Fruit fly (Drosophila melanogaster) whole organism, embryonic: ENCODE measurements around the gene CG32829.

Experiments used
- Bgb ChIP-seq: fragments of 200-800 bp; sonication (Bioruptor generic); IDR thresholded peaks from 2 replicates; pipeline ENCODE4 v1.3.6; 2022; ENCODE audit warnings: missing biosample characterization, missing genetic modification characterization; ENCODE audit not compliant: partially characterized antibody
- CG1024 ChIP-seq: fragments of 200-800 bp; sonication (Bioruptor generic); IDR thresholded peaks from 2 replicates; pipeline ENCODE4 v1.3.6; 2022; ENCODE audit warnings: missing biosample characterization, missing genetic modification characterization
- CG11247 ChIP-seq: fragments of 200-800 bp; sonication (Bioruptor generic); IDR thresholded peaks from 2 replicates; pipeline ENCODE4 v1.3.6; 2022; ENCODE audit warnings: missing biosample characterization, missing genetic modification characterization
- CG14014 ChIP-seq: fragments of 200-800 bp; sonication (Bioruptor generic); IDR thresholded peaks from 2 replicates; pipeline ENCODE4 v1.3.6; 2022; ENCODE audit warnings: missing biosample characterization, missing genetic modification characterization
- CG14050 ChIP-seq: fragments of 200-800 bp; sonication (Bioruptor generic); IDR thresholded peaks from 3 replicates; pipeline ENCODE4 v1.3.6; 2022; ENCODE audit warnings: missing biosample characterization, missing genetic modification characterization
- CG14441 ChIP-seq: fragments of 200-800 bp; sonication (Bioruptor generic); IDR thresholded peaks from 2 replicates; pipeline ENCODE4 v1.3.6; 2022; ENCODE audit warnings: missing biosample characterization, missing genetic modification characterization
- CG17359 ChIP-seq: fragments of 200-800 bp; sonication (Bioruptor generic); optimal IDR thresholded peaks from 3 replicates; lab custom pipeline; 2018; ENCODE audit warnings: missing biosample characterization, mild to moderate bottlenecking, missing genetic modification characterization, moderate library complexity
- CG1832 ChIP-seq: fragments of 200-800 bp; sonication (Bioruptor generic); optimal IDR thresholded peaks from 2 replicates; lab custom pipeline; 2017; ENCODE audit warnings: missing biosample characterization, mild to moderate bottlenecking, missing genetic modification characterization, inconsistent platforms
- CG18476 ChIP-seq: fragments of 200-800 bp; sonication (Bioruptor generic); optimal IDR thresholded peaks from 2 replicates; lab custom pipeline; 2016; ENCODE audit warnings: missing biosample characterization, mild to moderate bottlenecking, missing genetic modification characterization
- CG2116 ChIP-seq: fragments of 200-800 bp; sonication (Bioruptor generic); optimal IDR thresholded peaks from 3 replicates; lab custom pipeline; 2018; ENCODE audit warnings: missing biosample characterization, mild to moderate bottlenecking, missing genetic modification characterization
- CG3065 ChIP-seq: fragments of 200-800 bp; sonication (Bioruptor generic); optimal IDR thresholded peaks from 2 replicates; lab custom pipeline; 2016; ENCODE audit warnings: missing biosample characterization, missing genetic modification characterization
- CG31441 ChIP-seq: fragments of 200-800 bp; sonication (Bioruptor generic); IDR thresholded peaks from 2 replicates; pipeline ENCODE4 v1.3.6; 2022; ENCODE audit warnings: missing biosample characterization, missing genetic modification characterization
- CG3407 ChIP-seq: fragments of 200-800 bp; sonication (Bioruptor generic); optimal IDR thresholded peaks from 2 replicates; lab custom pipeline; 2018; ENCODE audit warnings: missing biosample characterization, mild to moderate bottlenecking, missing genetic modification characterization
- CG4404 ChIP-seq: fragments of 200-800 bp; sonication (Bioruptor generic); IDR thresholded peaks from 2 replicates; pipeline ENCODE4 v1.3.6; 2022; ENCODE audit warnings: missing biosample characterization, missing genetic modification characterization
- CG5245 ChIP-seq: fragments of 200-800 bp; sonication (Bioruptor generic); optimal IDR thresholded peaks from 3 replicates; lab custom pipeline; 2016; ENCODE audit warnings: missing biosample characterization, missing genetic modification characterization
- CG5953 ChIP-seq: fragments of 200-800 bp; sonication (Bioruptor generic); IDR thresholded peaks from 2 replicates; pipeline ENCODE4 v1.3.6; 2022; ENCODE audit warnings: missing biosample characterization, missing genetic modification characterization
- CG6272 ChIP-seq: fragments of 200-800 bp; sonication (Bioruptor generic); IDR thresholded peaks from 2 replicates; pipeline ENCODE4 v1.3.6; 2022; ENCODE audit warnings: missing biosample characterization, missing genetic modification characterization
- CG6683 ChIP-seq: fragments of 200-800 bp; sonication (Bioruptor generic); optimal IDR thresholded peaks from 2 replicates; lab custom pipeline; 2017; ENCODE audit warnings: missing biosample characterization, mild to moderate bottlenecking, missing genetic modification characterization, missing genetic modification reagents
- CG7372 ChIP-seq: fragments of 200-800 bp; sonication (Bioruptor generic); IDR thresholded peaks from 2 replicates; pipeline ENCODE4 v1.3.6; 2022; ENCODE audit warnings: missing biosample characterization, missing genetic modification characterization
- CG7963 ChIP-seq: fragments of 200-800 bp; sonication (Bioruptor generic); IDR thresholded peaks from 3 replicates; pipeline ENCODE4 v1.3.6; 2022; ENCODE audit warnings: missing biosample characterization, missing genetic modification characterization; ENCODE audit not compliant: partially characterized antibody
- CG8359 ChIP-seq: fragments of 200-800 bp; sonication (Bioruptor generic); optimal IDR thresholded peaks from 2 replicates; lab custom pipeline; 2017; ENCODE audit warnings: missing biosample characterization, mild to moderate bottlenecking, missing genetic modification characterization, borderline replicate concordance
- CG8388 ChIP-seq: fragments of 200-800 bp; sonication (Bioruptor generic); optimal IDR thresholded peaks from 2 replicates; lab custom pipeline; 2019; ENCODE audit warnings: missing biosample characterization, mild to moderate bottlenecking, missing genetic modification characterization, moderate library complexity
- CTCF ChIP-seq: fragments of 200-800 bp; sonication (Bioruptor generic); optimal IDR thresholded peaks from 2 replicates; lab custom pipeline; 2017; ENCODE audit warnings: missing biosample characterization, mild to moderate bottlenecking, missing genetic modification characterization, moderate library complexity
- Dfd ChIP-seq, 2 experiments: fragments of >200 bp; optimal IDR thresholded peaks; 2 replicates each; lab custom pipeline; 2017; ENCODE audit warnings: missing biosample characterization in 2 of 2, missing genetic modification characterization in 2 of 2
- Doc3 ChIP-seq: fragments of 200-800 bp; sonication (Bioruptor generic); IDR thresholded peaks from 3 replicates; pipeline ENCODE4 v1.3.6; 2022; ENCODE audit warnings: missing biosample characterization, missing genetic modification characterization; ENCODE audit not compliant: partially characterized antibody
- Dp ChIP-seq: fragments of 200-800 bp; sonication (Bioruptor generic); optimal IDR thresholded peaks from 2 replicates; lab custom pipeline; 2018; ENCODE audit warnings: missing biosample characterization, mild to moderate bottlenecking, missing genetic modification characterization, moderate library complexity
- Dref ChIP-seq: fragments of 200-800 bp; sonication (Bioruptor generic); IDR thresholded peaks from 2 replicates; pipeline ENCODE4 v1.3.6; 2022; ENCODE audit warnings: missing biosample characterization, missing genetic modification characterization
- ERR ChIP-seq: fragments of 200-800 bp; sonication (Bioruptor generic); optimal IDR thresholded peaks from 2 replicates; lab custom pipeline; 2016; ENCODE audit warnings: missing biosample characterization, missing genetic modification characterization
- Ets97D ChIP-seq: fragments of 200-800 bp; sonication (Bioruptor generic); optimal IDR thresholded peaks from 3 replicates; lab custom pipeline; 2016; ENCODE audit warnings: missing biosample characterization, missing genetic modification characterization
- MBD-R2 ChIP-seq: fragments of 200-800 bp; sonication (Bioruptor generic); IDR thresholded peaks from 2 replicates; pipeline ENCODE4 v1.3.6; 2022; ENCODE audit warnings: missing biosample characterization, missing genetic modification characterization
- Meics ChIP-seq: fragments of 200-800 bp; sonication (Bioruptor generic); optimal IDR thresholded peaks from 2 replicates; lab custom pipeline; 2017; ENCODE audit warnings: missing biosample characterization, mild to moderate bottlenecking, missing genetic modification characterization
- Nf-YA ChIP-seq: fragments of 200-800 bp; sonication (Bioruptor generic); IDR thresholded peaks from 2 replicates; pipeline ENCODE4 v1.3.6; 2022; ENCODE audit warnings: missing biosample characterization, missing genetic modification characterization
- Ravus ChIP-seq: fragments of 200-800 bp; sonication (Bioruptor generic); IDR thresholded peaks from 2 replicates; pipeline ENCODE4 v1.3.6; 2022; ENCODE audit warnings: missing biosample characterization, missing genetic modification characterization
- Sry-β ChIP-seq: fragments of 200-800 bp; sonication (Bioruptor generic); optimal IDR thresholded peaks from 2 replicates; lab custom pipeline; 2018; ENCODE audit warnings: missing biosample characterization, mild to moderate bottlenecking, missing genetic modification characterization, moderate library complexity
- Vsx1 ChIP-seq: fragments of 200-800 bp; sonication (Bioruptor generic); optimal IDR thresholded peaks from 2 replicates; lab custom pipeline; 2017; ENCODE audit warnings: missing biosample characterization, mild to moderate bottlenecking, missing genetic modification characterization, missing genetic modification reagents
- abd-A ChIP-seq: fragments of 200-800 bp; sonication (Bioruptor generic); optimal IDR thresholded peaks from 3 replicates; lab custom pipeline; 2019; ENCODE audit warnings: missing biosample characterization, mild to moderate bottlenecking, missing genetic modification characterization, moderate library complexity
- al ChIP-seq: fragments of 200-800 bp; sonication (Bioruptor generic); IDR thresholded peaks from 2 replicates; pipeline ENCODE4 v1.3.6; 2022; ENCODE audit warnings: missing biosample characterization, missing genetic modification characterization
- btn ChIP-seq: fragments of 200-800 bp; sonication (Bioruptor generic); optimal IDR thresholded peaks from 2 replicates; lab custom pipeline; 2016; ENCODE audit warnings: missing biosample characterization, missing genetic modification characterization
- cato ChIP-seq: fragments of 200-800 bp; sonication (Bioruptor generic); optimal IDR thresholded peaks from 2 replicates; lab custom pipeline; 2016; ENCODE audit warnings: missing biosample characterization, missing genetic modification characterization, borderline replicate concordance
- cg ChIP-seq: fragments of 200-800 bp; sonication (Bioruptor generic); optimal IDR thresholded peaks from 3 replicates; lab custom pipeline; 2019; ENCODE audit warnings: missing biosample characterization, mild to moderate bottlenecking, missing genetic modification characterization, moderate library complexity
- corto ChIP-seq: fragments of 200-800 bp; sonication (Bioruptor generic); optimal IDR thresholded peaks from 2 replicates; lab custom pipeline; 2016; ENCODE audit warnings: missing biosample characterization, mild to moderate bottlenecking, missing genetic modification characterization, moderate library complexity
- dimm ChIP-seq: fragments of 200-800 bp; sonication (Bioruptor generic); IDR thresholded peaks from 2 replicates; pipeline ENCODE4 v1.3.6; 2022; ENCODE audit warnings: missing biosample characterization, missing genetic modification characterization
- dmrt11E ChIP-seq: fragments of 200-800 bp; sonication (Bioruptor generic); optimal IDR thresholded peaks from 3 replicates; lab custom pipeline; 2018; ENCODE audit warnings: missing biosample characterization, mild to moderate bottlenecking, missing genetic modification characterization, moderate library complexity
- her ChIP-seq: fragments of 200-800 bp; sonication (Bioruptor generic); optimal IDR thresholded peaks from 2 replicates; lab custom pipeline; 2016; ENCODE audit warnings: missing biosample characterization, missing genetic modification characterization
- luna ChIP-seq: fragments of 200-800 bp; sonication (Bioruptor generic); optimal IDR thresholded peaks from 2 replicates; lab custom pipeline; 2016; ENCODE audit warnings: missing biosample characterization, missing genetic modification characterization
- nau ChIP-seq: fragments of 200-800 bp; sonication (Bioruptor generic); optimal IDR thresholded peaks from 3 replicates; lab custom pipeline; 2017; ENCODE audit warnings: missing biosample characterization, mild to moderate bottlenecking, missing genetic modification characterization, missing genetic modification reagents
- row ChIP-seq: fragments of 200-800 bp; sonication (Bioruptor generic); IDR thresholded peaks from 3 replicates; pipeline ENCODE4 v1.3.6; 2022; ENCODE audit warnings: missing biosample characterization, missing genetic modification characterization
- sr ChIP-seq: fragments of 200-800 bp; sonication (Bioruptor generic); IDR thresholded peaks from 3 replicates; pipeline ENCODE4 v1.3.6; 2022; ENCODE audit warnings: missing biosample characterization, missing genetic modification characterization
- unc-4 ChIP-seq: fragments of 200-800 bp; sonication (Bioruptor generic); IDR thresholded peaks from 2 replicates; pipeline ENCODE4 v1.3.6; 2022; ENCODE audit warnings: missing biosample characterization, missing genetic modification characterization; ENCODE audit not compliant: partially characterized antibody
- zen2 ChIP-seq: fragments of 200-800 bp; sonication (Bioruptor generic); IDR thresholded peaks from 3 replicates; pipeline ENCODE4 v1.3.6; 2022; ENCODE audit warnings: missing biosample characterization, missing genetic modification characterization; ENCODE audit not compliant: partially characterized antibody

CG32829 gene

dm6 chr2L:6956725-6957124 lies 40.5 kb upstream of the CG32829 start, which contains the start of the genes CG13775 and CG3430 (continued):
- TF ChIP-seq Ravus (no peak), CG1024 (GFP tag; lab: Robert Waterston, UW) (no peak), luna (GFP tag; lab: Kevin White, UChicago) (no peak), CG8388 (GFP tag; lab: Kevin White, UChicago) (no peak), unc-4 (peak; percentile 72), Ets97D (GFP tag; lab: Kevin White, UChicago) (peak; percentile 93), CG6683 (GFP tag; lab: Kevin White, UChicago) (no peak), Bgb (GFP tag; lab: Robert Waterston, UW) (peak; percentile 77), CG1832 (no peak), CTCF (GFP tag; lab: Kevin White, UChicago) (no peak), ERR (GFP tag; lab: Kevin White, UChicago) (no peak), Nf-YA (no peak), CG17359 (tag; lab: Kevin White, UChicago) (no peak), cato (GFP tag; lab: Kevin White, UChicago) (no peak), Meics (GFP tag; lab: Kevin White, UChicago) (no peak), Dp (peak; percentile 82), CG14014 (GFP tag; lab: Robert Waterston, UW) (peak; percentile 33; the same call in 1 of the 2 replicates), CG5953 (no peak), CG3407 (no peak), row (GFP tag; lab: Robert Waterston, UW) (peak; percentile 91), dimm (GFP tag; lab: Robert Waterston, UW) (no peak), Vsx1 (GFP tag; lab: Kevin White, UChicago) (no peak), CG11247 (GFP tag; lab: Robert Waterston, UW) (peak; percentile 19; the same call in 1 of the 2 replicates), CG7963 (GFP tag; lab: Robert Waterston, UW) (no peak), Dref (GFP tag; lab: Robert Waterston, UW) (peak; percentile 81), dmrt11E (tag; lab: Kevin White, UChicago) (no peak), CG2116 (GFP tag; lab: Kevin White, UChicago) (peak; percentile 54), btn (GFP tag; lab: Kevin White, UChicago) (no peak), Dfd (GFP tag; optimal IDR thresholded peaks at IDR 0.05; lab: Kevin White, UChicago) (no peak), CG4404 (GFP tag; lab: Robert Waterston, UW) (no peak), CG5245 (no peak), corto (no peak), CG7372 (GFP tag; lab: Robert Waterston, UW) (no peak), CG14050 (GFP tag; lab: Robert Waterston, UW) (no peak), CG8359 (GFP tag; lab: Kevin White, UChicago) (no peak), CG31441 (GFP tag; lab: Robert Waterston, UW) (no peak), al (no peak), CG14441 (no peak), Sry-β (GFP tag; lab: Kevin White, UChicago) (peak; percentile 22), CG3065 (GFP tag; lab: Kevin White, UChicago) (no peak), Doc3 (GFP tag; lab: Robert Waterston, UW) (peak; percentile 66), abd-A (tag; lab: Kevin White, UChicago) (no peak), zen2 (GFP tag; lab: Robert Waterston, UW) (peak; percentile 40; the same call in 1 of the 3 replicates), MBD-R2 (GFP tag; lab: Robert Waterston, UW) (peak; percentile 96), CG6272 (GFP tag; lab: Robert Waterston, UW) (0 out of 2 replicates have a peak, but pooled peaks have one; percentile 15), nau (GFP tag; lab: Kevin White, UChicago) (no peak), her (GFP tag; lab: Kevin White, UChicago) (peak; percentile 52), CG18476 (no peak), cg (no peak), sr (GFP tag; lab: Robert Waterston, UW) (no peak)
- TF ChIP-seq, all 482 proteins: peak for 166
